Worm (Caenorhabditis elegans): Measurements from ENCODE around the gene cki-2.

DNA sequence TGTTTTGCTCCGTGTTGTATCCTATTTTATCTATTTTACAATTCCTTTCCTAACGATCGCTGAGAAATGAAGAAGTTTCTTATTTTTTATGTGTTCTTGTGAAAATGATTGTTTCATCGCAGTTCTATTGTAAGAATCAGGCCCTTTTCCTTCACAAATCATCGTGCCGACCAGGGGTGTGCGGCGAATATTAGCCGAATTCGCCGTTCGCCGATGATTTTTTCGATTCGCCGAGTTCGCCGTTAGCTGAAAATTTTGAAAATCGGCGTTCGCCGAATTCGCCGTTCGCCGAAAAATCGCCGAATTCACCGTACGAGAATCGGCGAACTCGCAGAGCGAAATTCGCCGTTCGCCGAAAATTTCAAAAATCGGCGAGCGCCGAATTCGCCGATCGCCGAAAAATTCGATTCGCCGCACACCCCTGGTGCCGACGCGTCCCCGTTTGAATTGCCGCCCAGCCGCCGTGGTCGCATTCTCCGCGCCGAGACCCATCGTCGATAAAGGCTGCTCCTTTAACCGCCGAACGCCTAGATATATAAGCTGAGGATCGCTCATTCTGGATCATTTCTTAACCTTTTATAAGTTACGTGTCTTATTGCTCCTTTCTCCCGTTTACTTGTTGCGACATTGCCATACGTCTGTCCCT lies 47.3 kb downstream of the cki-2 start:
- TF ChIP-seq nhr-77 (tag; optimal IDR thresholded peaks at IDR 0.05) (no peak), unc-62 (GFP tag; optimal IDR thresholded peaks at IDR 0.05) (no peak), egl-27 (tag; optimal IDR thresholded peaks at IDR 0.05) (no peak), blmp-1 (tag; optimal IDR thresholded peaks at IDR 0.05) (no peak), egl-13 (tag; optimal IDR thresholded peaks at IDR 0.05) (no peak), zag-1 (tag; optimal IDR thresholded peaks at IDR 0.05) (no peak), C16A3.4 (tag; optimal IDR thresholded peaks at IDR 0.05) (no peak), dpl-1 (GFP tag; optimal IDR thresholded peaks at IDR 0.05) (no peak)

All from whole organism, L1 larva.